Fruit fly (Drosophila melanogaster) whole organism, prepupa: Measurements from ENCODE around the gene CG33648.

ENCODE experiments used
- Blimp-1 ChIP-seq: fragments of 200-800 bp; sonication (Bioruptor generic); optimal IDR thresholded peaks from 3 replicates; lab custom pipeline; 2017; ENCODE audit warnings: missing biosample characterization, missing genetic modification characterization, mild to moderate bottlenecking, moderate library complexity, missing genetic modification reagents
- CG10631 ChIP-seq: fragments of 200-800 bp; sonication (Bioruptor generic); optimal IDR thresholded peaks from 2 replicates; lab custom pipeline; 2016; ENCODE audit warnings: missing biosample characterization, missing genetic modification characterization
- CG10669 ChIP-seq: fragments of 200-800 bp; sonication (Bioruptor generic); optimal IDR thresholded peaks from 3 replicates; lab custom pipeline; 2018; ENCODE audit warnings: missing biosample characterization, mild to moderate bottlenecking, missing genetic modification characterization, moderate library complexity
- CG11294 ChIP-seq: fragments of 200-800 bp; sonication (Bioruptor generic); IDR thresholded peaks from 2 replicates; pipeline ENCODE4 v1.3.6; 2022; ENCODE audit warnings: missing biosample characterization, missing genetic modification characterization
- CG11902 ChIP-seq: fragments of 200-800 bp; sonication (Bioruptor generic); optimal IDR thresholded peaks from 3 replicates; lab custom pipeline; 2016; ENCODE audit warnings: missing biosample characterization, missing genetic modification characterization
- CG16779 ChIP-seq: fragments of 200-800 bp; sonication (Bioruptor generic); optimal IDR thresholded peaks from 3 replicates; lab custom pipeline; 2017; ENCODE audit warnings: missing biosample characterization, mild to moderate bottlenecking, missing genetic modification characterization
- CG3032 ChIP-seq: fragments of 200-800 bp; optimal IDR thresholded peaks from 2 replicates; lab custom pipeline; 2019; ENCODE audit warnings: missing biosample characterization, mild to moderate bottlenecking, missing genetic modification characterization, moderate library complexity
- CG31627 ChIP-seq: fragments of 200-800 bp; sonication (Bioruptor generic); optimal IDR thresholded peaks from 3 replicates; lab custom pipeline; 2016; ENCODE audit warnings: missing biosample characterization, missing genetic modification characterization
- CG34406 ChIP-seq: fragments of 200-800 bp; sonication (Bioruptor generic); optimal IDR thresholded peaks from 3 replicates; lab custom pipeline; 2016; ENCODE audit warnings: missing biosample characterization, missing genetic modification characterization
- CG3919 ChIP-seq: fragments of 200-800 bp; sonication (Bioruptor generic); optimal IDR thresholded peaks from 3 replicates; lab custom pipeline; 2016; ENCODE audit warnings: missing biosample characterization, missing genetic modification characterization
- CG4318 ChIP-seq: fragments of 200-800 bp; sonication (Bioruptor generic); optimal IDR thresholded peaks from 3 replicates; lab custom pipeline; 2017; ENCODE audit warnings: missing biosample characterization, mild to moderate bottlenecking, missing genetic modification characterization
- CG6163 ChIP-seq: fragments of 200-800 bp; sonication (Bioruptor generic); IDR thresholded peaks from 3 replicates; pipeline ENCODE4 v1.3.6; 2022; ENCODE audit warnings: missing biosample characterization, missing genetic modification characterization
- CG6792 ChIP-seq: fragments of 200-800 bp; sonication (Bioruptor generic); optimal IDR thresholded peaks from 3 replicates; lab custom pipeline; 2016; ENCODE audit warnings: missing biosample characterization, missing genetic modification characterization
- CG6808 ChIP-seq: fragments of 200-800 bp; sonication (Bioruptor generic); optimal IDR thresholded peaks from 3 replicates; lab custom pipeline; 2017; ENCODE audit warnings: missing biosample characterization, missing genetic modification characterization, mild to moderate bottlenecking, moderate library complexity, missing genetic modification reagents
- CG6854 ChIP-seq: fragments of 200-800 bp; sonication (Bioruptor generic); optimal IDR thresholded peaks from 2 replicates; lab custom pipeline; 2017; ENCODE audit warnings: missing biosample characterization, mild to moderate bottlenecking, missing genetic modification characterization
- CG7368 ChIP-seq: fragments of 200-800 bp; sonication (Bioruptor generic); optimal IDR thresholded peaks from 3 replicates; lab custom pipeline; 2016; ENCODE audit warnings: missing biosample characterization, missing genetic modification characterization
- CG8119 ChIP-seq: fragments of 200-800 bp; sonication (Bioruptor generic); IDR thresholded peaks from 3 replicates; pipeline ENCODE4 v1.3.6; 2022; ENCODE audit warnings: missing biosample characterization, missing genetic modification characterization
- CG8632 ChIP-seq: fragments of 200-800 bp; sonication (Bioruptor generic); optimal IDR thresholded peaks from 3 replicates; lab custom pipeline; 2016; ENCODE audit warnings: missing biosample characterization, missing genetic modification characterization
- CG9139 ChIP-seq: fragments of 200-800 bp; sonication (Bioruptor generic); optimal IDR thresholded peaks from 3 replicates; lab custom pipeline; 2017; ENCODE audit warnings: missing biosample characterization, mild to moderate bottlenecking, missing genetic modification characterization
- Eip75B ChIP-seq: fragments of 200-800 bp; sonication (Bioruptor generic); optimal IDR thresholded peaks from 3 replicates; lab custom pipeline; 2016; ENCODE audit warnings: missing biosample characterization, missing genetic modification characterization
- Eip78C ChIP-seq: fragments of 200-800 bp; sonication (Bioruptor generic); peaks from one replicate; lab custom pipeline; 2016; ENCODE audit warnings: missing biosample characterization, missing genetic modification characterization
- Eip93F ChIP-seq: fragments of 200-800 bp; sonication (Bioruptor generic); optimal IDR thresholded peaks from 2 replicates; lab custom pipeline; 2016; ENCODE audit warnings: missing biosample characterization, mild to moderate bottlenecking, missing genetic modification characterization
- Ets21C ChIP-seq: fragments of 200-800 bp; sonication (Bioruptor generic); optimal IDR thresholded peaks from 3 replicates; lab custom pipeline; 2016; ENCODE audit warnings: missing biosample characterization, missing genetic modification characterization
- Ets96B ChIP-seq: fragments of 200-800 bp; optimal IDR thresholded peaks from 2 replicates; lab custom pipeline; 2019; ENCODE audit warnings: missing biosample characterization, mild to moderate bottlenecking, missing genetic modification characterization, moderate library complexity
- Gug ChIP-seq: fragments of 200-800 bp; sonication (Bioruptor generic); IDR thresholded peaks from 2 replicates; pipeline ENCODE4 v1.3.6; 2022; ENCODE audit warnings: missing biosample characterization, missing genetic modification characterization
- Hr38 ChIP-seq: sonication (Bioruptor generic); optimal IDR thresholded peaks from 2 replicates; lab custom pipeline; 2016; ENCODE audit warnings: missing biosample characterization, missing genetic modification characterization
- Hr39 ChIP-seq: fragments of 200-800 bp; sonication (Bioruptor generic); optimal IDR thresholded peaks from 2 replicates; lab custom pipeline; 2016; ENCODE audit warnings: missing biosample characterization, missing genetic modification characterization
- Hr4 ChIP-seq: fragments of 200-800 bp; sonication (Bioruptor generic); optimal IDR thresholded peaks from 3 replicates; lab custom pipeline; 2016; ENCODE audit warnings: missing biosample characterization, missing genetic modification characterization
- Lpt ChIP-seq: fragments of 200-800 bp; sonication (Bioruptor generic); optimal IDR thresholded peaks from 3 replicates; lab custom pipeline; 2016; ENCODE audit warnings: missing biosample characterization, missing genetic modification characterization
- OdsH ChIP-seq: fragments of 200-800 bp; sonication (Bioruptor generic); optimal IDR thresholded peaks from 3 replicates; lab custom pipeline; 2016; ENCODE audit warnings: missing biosample characterization, missing genetic modification characterization
- Smox ChIP-seq: fragments of 200-800 bp; sonication (Bioruptor generic); optimal IDR thresholded peaks from 3 replicates; lab custom pipeline; 2016; ENCODE audit warnings: missing biosample characterization, missing genetic modification characterization
- Sox102F ChIP-seq: fragments of 200-800 bp; sonication (Bioruptor generic); optimal IDR thresholded peaks from 2 replicates; lab custom pipeline; 2016; ENCODE audit warnings: missing biosample characterization, mild to moderate bottlenecking, missing genetic modification characterization
- Sox15 ChIP-seq: fragments of 200-800 bp; sonication (Bioruptor generic); optimal IDR thresholded peaks from 3 replicates; lab custom pipeline; 2016; ENCODE audit warnings: missing biosample characterization, missing genetic modification characterization
- achi ChIP-seq: fragments of 200-800 bp; sonication (Bioruptor generic); optimal IDR thresholded peaks from 3 replicates; lab custom pipeline; 2016; ENCODE audit warnings: missing biosample characterization, missing genetic modification characterization
- acj6 ChIP-seq: fragments of 200-800 bp; sonication (Bioruptor generic); optimal IDR thresholded peaks from 3 replicates; lab custom pipeline; 2016; ENCODE audit warnings: missing biosample characterization, missing genetic modification characterization
- eg ChIP-seq: fragments of 200-800 bp; sonication (Bioruptor generic); IDR thresholded peaks from 3 replicates; pipeline ENCODE4 v1.3.6; 2022; ENCODE audit warnings: missing biosample characterization, missing genetic modification characterization
- fd59A ChIP-seq: fragments of 200-800 bp; sonication (Bioruptor generic); optimal IDR thresholded peaks from 2 replicates; lab custom pipeline; 2017; ENCODE audit warnings: missing biosample characterization, mild to moderate bottlenecking, missing genetic modification characterization, missing genetic modification reagents
- fd85E ChIP-seq: fragments of 200-800 bp; sonication (Bioruptor generic); optimal IDR thresholded peaks from 3 replicates; lab custom pipeline; 2016; ENCODE audit warnings: missing biosample characterization, missing genetic modification characterization
- fkh ChIP-seq: fragments of 200-800 bp; sonication (Bioruptor generic); optimal IDR thresholded peaks from 3 replicates; lab custom pipeline; 2017; ENCODE audit warnings: missing biosample characterization, mild to moderate bottlenecking, missing genetic modification characterization, moderate library complexity
- lz ChIP-seq: fragments of 200-800 bp; sonication (Bioruptor generic); optimal IDR thresholded peaks from 3 replicates; lab custom pipeline; 2016; ENCODE audit warnings: missing biosample characterization, missing genetic modification characterization
- net ChIP-seq: fragments of 200-800 bp; sonication (Bioruptor generic); optimal IDR thresholded peaks from 3 replicates; lab custom pipeline; 2016; ENCODE audit warnings: missing biosample characterization, missing genetic modification characterization
- salr ChIP-seq, 2 experiments: fragments of 200-800 bp; sonication (Bioruptor generic); optimal IDR thresholded peaks; 3 replicates each; lab custom pipeline; 2016 to 2018; ENCODE audit warnings: missing biosample characterization in 2 of 2, missing genetic modification characterization in 2 of 2, mild to moderate bottlenecking in 1 of 2
- spab ChIP-seq: fragments of 200-800 bp; sonication (Bioruptor generic); optimal IDR thresholded peaks from 2 replicates; lab custom pipeline; 2017; ENCODE audit warnings: missing biosample characterization, mild to moderate bottlenecking, missing genetic modification characterization, missing genetic modification reagents
- ss ChIP-seq, 2 experiments: fragments of 200-800 bp; sonication (Bioruptor generic); optimal IDR thresholded peaks; 2 replicates in 1 of 2; 3 replicates in 1 of 2; lab custom pipeline; 2017 to 2018; ENCODE audit warnings: mild to moderate bottlenecking in 2 of 2, missing biosample characterization in 2 of 2, missing genetic modification characterization in 2 of 2, moderate library complexity in 1 of 2
- svp ChIP-seq: fragments of 200-800 bp; sonication (Bioruptor generic); peaks from one replicate; lab custom pipeline; 2016; ENCODE audit warnings: missing biosample characterization, missing genetic modification characterization
- topi ChIP-seq: fragments of 200-800 bp; sonication (Bioruptor generic); optimal IDR thresholded peaks from 3 replicates; lab custom pipeline; 2016; ENCODE audit warnings: missing biosample characterization, missing genetic modification characterization
- vri ChIP-seq: fragments of 200-800 bp; sonication (Bioruptor generic); optimal IDR thresholded peaks from 3 replicates; lab custom pipeline; 2016; ENCODE audit warnings: missing biosample characterization, mild to moderate bottlenecking, missing genetic modification characterization

The CG33648 gene

DNA sequence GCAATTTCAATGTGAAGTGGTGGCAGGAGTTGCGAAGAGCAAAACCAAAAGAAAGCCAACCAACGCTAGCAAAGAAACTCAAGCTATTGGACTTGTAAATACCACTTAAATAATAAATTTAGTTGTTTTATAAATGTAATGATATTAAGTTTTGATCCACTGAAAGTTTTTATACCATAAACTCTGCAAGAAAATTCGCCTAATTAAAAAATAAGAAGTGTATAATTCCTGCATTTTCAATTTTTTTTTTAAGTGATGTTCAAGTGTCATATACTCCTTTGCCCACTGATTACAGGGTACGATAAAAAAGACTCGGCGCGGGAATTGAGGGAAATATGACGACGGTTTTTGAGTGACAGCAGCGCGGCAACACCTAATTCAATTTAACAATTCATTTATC is 4.9 kb upstream of the CG33648 start (continued):
- TF ChIP-seq topi (GFP tag; lab: Kevin White, UChicago): peak; percentile 64
- peak; percentile 67 for TF ChIP-seq CG8632
- TF ChIP-seq Sox102F (GFP tag; lab: Kevin White, UChicago): peak; percentile 81
- TF ChIP-seq CG6163 (GFP tag; lab: Robert Waterston, UW): peak; percentile 45; the same call in 1 of the 3 replicates
- TF ChIP-seq CG34406 (GFP tag; lab: Kevin White, UChicago): peak; percentile 68
- peak; percentile 60 for TF ChIP-seq CG3919 (GFP tag; lab: Kevin White, UChicago)
- no peak for TF ChIP-seq CG4318 (GFP tag; lab: Kevin White, UChicago)
- peak; percentile 63 for TF ChIP-seq Hr39 (GFP tag; lab: Kevin White, UChicago)
- peak; percentile 61 for TF ChIP-seq Hr4 (GFP tag; lab: Kevin White, UChicago)
- peak; percentile 82 for TF ChIP-seq CG31627 (GFP tag; lab: Kevin White, UChicago)
- no peak for TF ChIP-seq fkh (GFP tag; lab: Kevin White, UChicago)

dm6 chr2L:14520504-14520903 is 3.6 kb upstream of the CG33648 start:
- TF ChIP-seq eg (GFP tag; lab: Robert Waterston, UW) (0 out of 3 replicates have a peak, but pooled peaks have one; percentile 17), CG6163 (GFP tag; lab: Robert Waterston, UW) (no peak), CG3032 (tag; lab: Kevin White, UChicago) (no peak), Sox15 (GFP tag; lab: Kevin White, UChicago) (no peak)
- TF ChIP-seq, all 60 proteins: peak for 1

DNA sequence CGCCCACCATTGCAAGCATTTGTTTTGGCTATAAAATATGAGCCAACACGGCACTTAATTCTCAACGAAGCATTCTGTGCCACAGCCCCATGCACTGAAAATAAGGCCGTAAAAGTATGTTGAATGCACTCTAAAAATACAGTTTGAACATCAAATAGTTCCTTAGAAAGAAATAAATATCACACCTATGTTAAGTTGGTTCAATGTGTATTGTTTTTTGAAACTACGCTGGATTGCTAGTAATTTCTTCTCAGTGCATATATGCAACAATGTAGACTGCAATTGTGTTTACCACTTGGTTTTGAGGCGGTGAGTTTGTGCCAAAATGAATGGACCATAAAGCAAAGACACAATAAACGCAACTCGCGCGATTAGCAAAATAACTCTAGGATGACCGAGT is 2.6 kb upstream of the CG33648 start:
- no peak for TF ChIP-seq lz (GFP tag; lab: Kevin White, UChicago)
- no peak for TF ChIP-seq CG6792 (GFP tag; lab: Kevin White, UChicago)
- TF ChIP-seq CG3032 (tag; lab: Kevin White, UChicago): no peak
- TF ChIP-seq CG10631: peak; percentile 21
- no peak for TF ChIP-seq CG10669 (GFP tag; lab: Kevin White, UChicago)
- no peak for TF ChIP-seq ss (GFP tag; optimal IDR thresholded peaks at IDR 0.05; lab: Kevin White, UChicago)
- no peak for TF ChIP-seq Sox15 (GFP tag; lab: Kevin White, UChicago)
- TF ChIP-seq fd85E: no peak
- TF ChIP-seq salr (GFP tag; optimal IDR thresholded peaks at IDR 0.05; lab: Kevin White, UChicago): no peak
- TF ChIP-seq CG6854: no peak
- TF ChIP-seq CG6808 (GFP tag; lab: Kevin White, UChicago): no peak
- no peak for TF ChIP-seq svp (GFP tag; lab: Kevin White, UChicago)
- no peak for TF ChIP-seq Lpt
- TF ChIP-seq Hr38 (GFP tag; lab: Kevin White, UChicago): no peak
- no peak for TF ChIP-seq vri
- TF ChIP-seq Ets21C (GFP tag; lab: Kevin White, UChicago): no peak
- peak; percentile 24 for TF ChIP-seq acj6 (GFP tag; lab: Kevin White, UChicago)
- no peak for TF ChIP-seq CG8119 (GFP tag; lab: Robert Waterston, UW)
- TF ChIP-seq Smox: no peak
- no peak for TF ChIP-seq fkh (GFP tag; lab: Kevin White, UChicago)
- no peak for TF ChIP-seq CG11902 (GFP tag; lab: Kevin White, UChicago)
- peak; percentile 35 for TF ChIP-seq CG3919 (GFP tag; lab: Kevin White, UChicago)
- TF ChIP-seq CG31627 (GFP tag; lab: Kevin White, UChicago): no peak
- peak; percentile 33 for TF ChIP-seq OdsH (GFP tag; lab: Kevin White, UChicago)
- TF ChIP-seq Gug (GFP tag; lab: Robert Waterston, UW): no peak
- TF ChIP-seq Eip75B (GFP tag; lab: Kevin White, UChicago): peak; percentile 2
- TF ChIP-seq achi (GFP tag; lab: Kevin White, UChicago): peak; percentile 4
- TF ChIP-seq Ets96B (tag; lab: Kevin White, UChicago): peak; percentile 30
- no peak for TF ChIP-seq CG8632
- no peak for TF ChIP-seq CG7368 (GFP tag; lab: Kevin White, UChicago)
- no peak for TF ChIP-seq Sox102F (GFP tag; lab: Kevin White, UChicago)
- TF ChIP-seq Hr39 (GFP tag; lab: Kevin White, UChicago): peak; percentile 17
- no peak for TF ChIP-seq Blimp-1 (GFP tag; lab: Kevin White, UChicago)
- TF ChIP-seq net (GFP tag; lab: Kevin White, UChicago): no peak
- no peak for TF ChIP-seq Eip93F (GFP tag; lab: Kevin White, UChicago)
- no peak for TF ChIP-seq fd59A (GFP tag; lab: Kevin White, UChicago)
- no peak for TF ChIP-seq Eip78C (GFP tag; lab: Kevin White, UChicago)
- TF ChIP-seq CG4318 (GFP tag; lab: Kevin White, UChicago): no peak
- TF ChIP-seq CG11294 (GFP tag; lab: Robert Waterston, UW): no peak
- TF ChIP-seq CG9139: no peak
- no peak for TF ChIP-seq CG16779 (tag; lab: Kevin White, UChicago)
- no peak for TF ChIP-seq CG34406 (GFP tag; lab: Kevin White, UChicago)
- no peak for TF ChIP-seq spab (GFP tag; lab: Kevin White, UChicago)
